Fruit fly (Drosophila melanogaster) whole organism, prepupa: ENCODE measurements around the gene Mocs2A.
A peak's percentile ranks its signal among the peaks of the same experiment; 100 is the strongest.

ENCODE experiments used
- Blimp-1 ChIP-seq: fragments of 200-800 bp; sonication (Bioruptor generic); optimal IDR thresholded peaks from 3 replicates; lab custom pipeline; 2017; ENCODE audit warnings: missing biosample characterization, missing genetic modification characterization, mild to moderate bottlenecking, moderate library complexity, missing genetic modification reagents
- CG10631 ChIP-seq: fragments of 200-800 bp; sonication (Bioruptor generic); optimal IDR thresholded peaks from 2 replicates; lab custom pipeline; 2016; ENCODE audit warnings: missing biosample characterization, missing genetic modification characterization
- CG11762 ChIP-seq: fragments of 200-800 bp; sonication (Bioruptor generic); optimal IDR thresholded peaks from 3 replicates; lab custom pipeline; 2016; ENCODE audit warnings: missing biosample characterization, missing genetic modification characterization; ENCODE audit not compliant: insufficient read depth
- CG3032 ChIP-seq: fragments of 200-800 bp; optimal IDR thresholded peaks from 2 replicates; lab custom pipeline; 2019; ENCODE audit warnings: missing biosample characterization, mild to moderate bottlenecking, missing genetic modification characterization, moderate library complexity
- CG3919 ChIP-seq: fragments of 200-800 bp; sonication (Bioruptor generic); optimal IDR thresholded peaks from 3 replicates; lab custom pipeline; 2016; ENCODE audit warnings: missing biosample characterization, missing genetic modification characterization
- CG4318 ChIP-seq: fragments of 200-800 bp; sonication (Bioruptor generic); optimal IDR thresholded peaks from 3 replicates; lab custom pipeline; 2017; ENCODE audit warnings: missing biosample characterization, mild to moderate bottlenecking, missing genetic modification characterization
- CG6276 ChIP-seq: fragments of 200-800 bp; sonication (Bioruptor generic); optimal IDR thresholded peaks from 2 replicates; lab custom pipeline; 2017; ENCODE audit warnings: missing biosample characterization, mild to moderate bottlenecking, missing genetic modification characterization
- CG7368 ChIP-seq: fragments of 200-800 bp; sonication (Bioruptor generic); optimal IDR thresholded peaks from 3 replicates; lab custom pipeline; 2016; ENCODE audit warnings: missing biosample characterization, missing genetic modification characterization
- CG8119 ChIP-seq: fragments of 200-800 bp; sonication (Bioruptor generic); IDR thresholded peaks from 3 replicates; pipeline ENCODE4 v1.3.6; 2022; ENCODE audit warnings: missing biosample characterization, missing genetic modification characterization
- CG8319 ChIP-seq: fragments of 200-800 bp; sonication (Bioruptor generic); optimal IDR thresholded peaks from 3 replicates; lab custom pipeline; 2016; ENCODE audit warnings: missing biosample characterization, missing genetic modification characterization
- CG8632 ChIP-seq: fragments of 200-800 bp; sonication (Bioruptor generic); optimal IDR thresholded peaks from 3 replicates; lab custom pipeline; 2016; ENCODE audit warnings: missing biosample characterization, missing genetic modification characterization
- Eip75B ChIP-seq: fragments of 200-800 bp; sonication (Bioruptor generic); optimal IDR thresholded peaks from 3 replicates; lab custom pipeline; 2016; ENCODE audit warnings: missing biosample characterization, missing genetic modification characterization
- Eip78C ChIP-seq: fragments of 200-800 bp; sonication (Bioruptor generic); peaks from one replicate; lab custom pipeline; 2016; ENCODE audit warnings: missing biosample characterization, missing genetic modification characterization
- Ets21C ChIP-seq: fragments of 200-800 bp; sonication (Bioruptor generic); optimal IDR thresholded peaks from 3 replicates; lab custom pipeline; 2016; ENCODE audit warnings: missing biosample characterization, missing genetic modification characterization
- Ets96B ChIP-seq: fragments of 200-800 bp; optimal IDR thresholded peaks from 2 replicates; lab custom pipeline; 2019; ENCODE audit warnings: missing biosample characterization, mild to moderate bottlenecking, missing genetic modification characterization, moderate library complexity
- Hr39 ChIP-seq: fragments of 200-800 bp; sonication (Bioruptor generic); optimal IDR thresholded peaks from 2 replicates; lab custom pipeline; 2016; ENCODE audit warnings: missing biosample characterization, missing genetic modification characterization
- Smox ChIP-seq: fragments of 200-800 bp; sonication (Bioruptor generic); optimal IDR thresholded peaks from 3 replicates; lab custom pipeline; 2016; ENCODE audit warnings: missing biosample characterization, missing genetic modification characterization
- Sox102F ChIP-seq: fragments of 200-800 bp; sonication (Bioruptor generic); optimal IDR thresholded peaks from 2 replicates; lab custom pipeline; 2016; ENCODE audit warnings: missing biosample characterization, mild to moderate bottlenecking, missing genetic modification characterization
- achi ChIP-seq: fragments of 200-800 bp; sonication (Bioruptor generic); optimal IDR thresholded peaks from 3 replicates; lab custom pipeline; 2016; ENCODE audit warnings: missing biosample characterization, missing genetic modification characterization
- cyc ChIP-seq: fragments of 200-800 bp; sonication (Bioruptor generic); optimal IDR thresholded peaks from 3 replicates; lab custom pipeline; 2016; ENCODE audit warnings: missing biosample characterization, missing genetic modification characterization
- dac ChIP-seq: fragments of 200-800 bp; sonication (Bioruptor generic); optimal IDR thresholded peaks from 2 replicates; lab custom pipeline; 2017; ENCODE audit warnings: missing biosample characterization, mild to moderate bottlenecking, missing genetic modification characterization
- eg ChIP-seq: fragments of 200-800 bp; sonication (Bioruptor generic); IDR thresholded peaks from 3 replicates; pipeline ENCODE4 v1.3.6; 2022; ENCODE audit warnings: missing biosample characterization, missing genetic modification characterization
- fd85E ChIP-seq: fragments of 200-800 bp; sonication (Bioruptor generic); optimal IDR thresholded peaks from 3 replicates; lab custom pipeline; 2016; ENCODE audit warnings: missing biosample characterization, missing genetic modification characterization
- fkh ChIP-seq: fragments of 200-800 bp; sonication (Bioruptor generic); optimal IDR thresholded peaks from 3 replicates; lab custom pipeline; 2017; ENCODE audit warnings: missing biosample characterization, mild to moderate bottlenecking, missing genetic modification characterization, moderate library complexity
- lz ChIP-seq: fragments of 200-800 bp; sonication (Bioruptor generic); optimal IDR thresholded peaks from 3 replicates; lab custom pipeline; 2016; ENCODE audit warnings: missing biosample characterization, missing genetic modification characterization
- net ChIP-seq: fragments of 200-800 bp; sonication (Bioruptor generic); optimal IDR thresholded peaks from 3 replicates; lab custom pipeline; 2016; ENCODE audit warnings: missing biosample characterization, missing genetic modification characterization
- pdm3 ChIP-seq: fragments of 200-800 bp; sonication (Bioruptor generic); optimal IDR thresholded peaks from 3 replicates; lab custom pipeline; 2016; ENCODE audit warnings: missing biosample characterization, missing genetic modification characterization
- spab ChIP-seq: fragments of 200-800 bp; sonication (Bioruptor generic); optimal IDR thresholded peaks from 2 replicates; lab custom pipeline; 2017; ENCODE audit warnings: missing biosample characterization, mild to moderate bottlenecking, missing genetic modification characterization, missing genetic modification reagents
- ss ChIP-seq, 2 experiments: fragments of 200-800 bp; sonication (Bioruptor generic); optimal IDR thresholded peaks; 2 replicates in 1 of 2; 3 replicates in 1 of 2; lab custom pipeline; 2017 to 2018; ENCODE audit warnings: mild to moderate bottlenecking in 2 of 2, missing biosample characterization in 2 of 2, missing genetic modification characterization in 2 of 2, moderate library complexity in 1 of 2
- svp ChIP-seq: fragments of 200-800 bp; sonication (Bioruptor generic); peaks from one replicate; lab custom pipeline; 2016; ENCODE audit warnings: missing biosample characterization, missing genetic modification characterization
- topi ChIP-seq: fragments of 200-800 bp; sonication (Bioruptor generic); optimal IDR thresholded peaks from 3 replicates; lab custom pipeline; 2016; ENCODE audit warnings: missing biosample characterization, missing genetic modification characterization
- vri ChIP-seq: fragments of 200-800 bp; sonication (Bioruptor generic); optimal IDR thresholded peaks from 3 replicates; lab custom pipeline; 2016; ENCODE audit warnings: missing biosample characterization, mild to moderate bottlenecking, missing genetic modification characterization

The Mocs2A gene

dm6 chr3R:25174244-25174643, 47.1 kb upstream of the Mocs2A start (continued):
- TF ChIP-seq lz (GFP tag; lab: Kevin White, UChicago) (peak; percentile 73), Hr39 (peak; percentile 68), Ets96B (tag; lab: Kevin White, UChicago) (peak; percentile 69), CG11762 (GFP tag; lab: Kevin White, UChicago) (peak; percentile 4), CG4318 (GFP tag; lab: Kevin White, UChicago) (no peak), spab (GFP tag; lab: Kevin White, UChicago) (peak; percentile 67), Eip78C (GFP tag; lab: Kevin White, UChicago) (peak; percentile 87), CG7368 (GFP tag; lab: Kevin White, UChicago) (peak; percentile 35), fkh (no peak), CG8632 (GFP tag; lab: Kevin White, UChicago) (peak; percentile 50), CG6276 (no peak), Blimp-1 (peak; percentile 9), achi (peak; percentile 46), Eip75B (GFP tag; lab: Kevin White, UChicago) (peak; percentile 63), eg (GFP tag; lab: Robert Waterston, UW) (no peak), Ets21C (peak; percentile 63), net (GFP tag; lab: Kevin White, UChicago) (peak; percentile 40), Smox (GFP tag; lab: Kevin White, UChicago) (peak; percentile 70)

dm6 chr3R:25172976-25173375, 45.8 kb upstream of the Mocs2A start:
- TF ChIP-seq fd85E (GFP tag; lab: Kevin White, UChicago) = no peak
- TF ChIP-seq fkh = no peak

dm6 chr3R:25172353-25172752, 45.2 kb upstream of the Mocs2A start:
- TF ChIP-seq CG8632 (GFP tag; lab: Kevin White, UChicago) = no peak
- no peak for TF ChIP-seq topi (GFP tag; lab: Kevin White, UChicago)
- TF ChIP-seq Blimp-1 = no peak
- TF ChIP-seq Ets21C = no peak
- TF ChIP-seq fd85E (GFP tag; lab: Kevin White, UChicago) = no peak
- no peak for TF ChIP-seq CG10631 (GFP tag; lab: Kevin White, UChicago)
- TF ChIP-seq dac (GFP tag; lab: Kevin White, UChicago) = no peak
- no peak for TF ChIP-seq CG7368 (GFP tag; lab: Kevin White, UChicago)
- TF ChIP-seq Sox102F (GFP tag; lab: Kevin White, UChicago) = no peak
- no peak for TF ChIP-seq cyc
- no peak for TF ChIP-seq pdm3 (GFP tag; lab: Kevin White, UChicago)
- TF ChIP-seq spab (GFP tag; lab: Kevin White, UChicago) = no peak
- no peak for TF ChIP-seq eg (GFP tag; lab: Robert Waterston, UW)
- TF ChIP-seq vri = no peak
- TF ChIP-seq ss (GFP tag; optimal IDR thresholded peaks at IDR 0.05; lab: Kevin White, UChicago) = no peak
- TF ChIP-seq CG3032 (tag; lab: Kevin White, UChicago) = no peak
- TF ChIP-seq CG8119 (GFP tag; lab: Robert Waterston, UW) = no peak

dm6 chr3R:25168259-25168972, 41.3 kb upstream of the Mocs2A start:
- peak; percentile 5 for TF ChIP-seq topi (GFP tag; lab: Kevin White, UChicago)
- TF ChIP-seq CG8319 = no peak
- peak; percentile 50 for TF ChIP-seq svp
- peak; percentile 17 for TF ChIP-seq Eip78C (GFP tag; lab: Kevin White, UChicago)

dm6 chr3R:25167407-25168191, 40.4 kb upstream of the Mocs2A start:
- peak; percentile 69 for TF ChIP-seq Eip78C (GFP tag; lab: Kevin White, UChicago)
- no peak for TF ChIP-seq CG3919 (GFP tag; lab: Kevin White, UChicago)
- TF ChIP-seq svp = peak; percentile 36
